Worm (Caenorhabditis elegans) whole organism, L4 larva: ENCODE measurements around the gene F54C9.14.
A peak's percentile ranks its signal among the peaks of the same experiment; 100 is the strongest.

ENCODE experiments used
- F26F4.8 ChIP-seq: fragments of 200-800 bp; sonication (Bioruptor generic); conservative IDR thresholded peaks from 2 replicates; pipeline ENCODE4 v1.3.6; 2022; ENCODE audit warnings: missing genetic modification characterization, missing compliant biosample characterization
- F44E2.7 ChIP-seq: fragments of 200-800 bp; sonication (Bioruptor generic); IDR thresholded peaks from 2 replicates; pipeline ENCODE4 v2.1.2; 2022; ENCODE audit warnings: missing genetic modification characterization, missing compliant biosample characterization
- T20F7.1 ChIP-seq: fragments of 200-800 bp; sonication (Bioruptor generic); optimal IDR thresholded peaks from 2 replicates; lab custom pipeline; 2018; ENCODE audit warnings: mild to moderate bottlenecking, missing genetic modification characterization, missing compliant biosample characterization
- Y105C5A.15 ChIP-seq: fragments of 200-800 bp; sonication (Bioruptor generic); IDR thresholded peaks from 2 replicates; pipeline ENCODE4 v1.3.6; 2022; ENCODE audit warnings: missing genetic modification characterization, missing compliant biosample characterization
- Y5F2A.4 ChIP-seq: fragments of 200-800 bp; sonication (Bioruptor generic); optimal IDR thresholded peaks from 2 replicates; lab custom pipeline; 2018; ENCODE audit warnings: mild to moderate bottlenecking, missing genetic modification characterization, missing compliant biosample characterization
- Y75B8A.6 ChIP-seq: fragments of 200-800 bp; sonication (Bioruptor generic); IDR thresholded peaks from 2 replicates; pipeline ENCODE4 v1.3.6; 2022; ENCODE audit warnings: missing genetic modification reagents, missing genetic modification characterization, missing compliant biosample characterization
- ZK337.2 ChIP-seq: fragments of 200-800 bp; sonication (Bioruptor generic); IDR thresholded peaks from 2 replicates; pipeline ENCODE4 v1.3.6; 2022; ENCODE audit warnings: missing genetic modification reagents, missing genetic modification characterization, missing compliant biosample characterization
- arid-1 ChIP-seq: fragments of 200-800 bp; sonication (Bioruptor generic); conservative IDR thresholded peaks from 2 replicates; pipeline ENCODE4 v1.3.6; 2022; ENCODE audit warnings: missing genetic modification reagents, missing genetic modification characterization, missing compliant biosample characterization
- ceh-28 ChIP-seq: fragments of 150-350 bp; optimal IDR thresholded peaks from 2 replicates; lab custom pipeline; 2014; ENCODE audit warnings: missing biosample characterization, missing genetic modification reagents, missing genetic modification characterization
- ceh-44 ChIP-seq: fragments of 200-800 bp; sonication (Bioruptor generic); IDR thresholded peaks from 2 replicates; pipeline ENCODE4 v1.3.6; 2022; ENCODE audit warnings: missing genetic modification reagents, missing genetic modification characterization, missing compliant biosample characterization
- cey-2 ChIP-seq: sonication (generic microtip); optimal IDR thresholded peaks from 3 replicates; lab custom pipeline; 2017; ENCODE audit warnings: missing genetic modification characterization, mild to moderate bottlenecking, missing compliant biosample characterization, antibody characterized with exemption, borderline replicate concordance; ENCODE audit not compliant: insufficient read depth
- daf-19 ChIP-seq: fragments of 200-800 bp; sonication (Bioruptor generic); conservative IDR thresholded peaks from 2 replicates; pipeline ENCODE4 v1.3.6; 2022; ENCODE audit warnings: missing genetic modification characterization, missing compliant biosample characterization
- dmd-9 ChIP-seq: fragments of 200-800 bp; sonication (Bioruptor generic); IDR thresholded peaks from 2 replicates; pipeline ENCODE4 v1.3.6; 2022; ENCODE audit warnings: missing genetic modification reagents, missing genetic modification characterization, missing compliant biosample characterization
- dpl-1 ChIP-seq: fragments of 150-350 bp; optimal IDR thresholded peaks from 2 replicates; lab custom pipeline; 2014; ENCODE audit warnings: missing biosample characterization, missing genetic modification reagents, missing genetic modification characterization
- dve-1 ChIP-seq: sonication (generic microtip); optimal IDR thresholded peaks from 2 replicates; lab custom pipeline; 2017; ENCODE audit warnings: antibody characterized with exemption, mild to moderate bottlenecking, missing genetic modification characterization, missing compliant biosample characterization; ENCODE audit not compliant: insufficient read depth
- fos-1 ChIP-seq: fragments of 150-350 bp; optimal IDR thresholded peaks from 2 replicates; lab custom pipeline; 2014; ENCODE audit warnings: missing biosample characterization, missing genetic modification characterization
- hlh-30 ChIP-seq: sonication (generic microtip); optimal IDR thresholded peaks from 2 replicates; lab custom pipeline; 2017; ENCODE audit warnings: antibody characterized with exemption, mild to moderate bottlenecking, missing genetic modification characterization, missing compliant biosample characterization; ENCODE audit not compliant: insufficient read depth
- jun-1 ChIP-seq: fragments of 150-350 bp; optimal IDR thresholded peaks from 2 replicates; lab custom pipeline; 2014; ENCODE audit warnings: missing biosample characterization, missing genetic modification reagents, missing genetic modification characterization
- lim-7 ChIP-seq: fragments of 200-800 bp; sonication (Bioruptor generic); IDR thresholded peaks from 2 replicates; pipeline ENCODE4 v1.3.6; 2022; ENCODE audit warnings: missing genetic modification characterization, missing compliant biosample characterization
- lin-15B ChIP-seq: fragments of 150-350 bp; sonication (generic microtip); optimal IDR thresholded peaks from 3 replicates; lab custom pipeline; 2014; ENCODE audit warnings: missing biosample characterization, missing genetic modification characterization
- lin-38 ChIP-seq: fragments of 200-800 bp; sonication (Bioruptor generic); IDR thresholded peaks from 2 replicates; pipeline ENCODE4 v1.3.6; 2022; ENCODE audit warnings: missing genetic modification reagents, missing genetic modification characterization, missing compliant biosample characterization
- lsy-2 ChIP-seq, 2 experiments: fragments of 150-350 bp in 1 of 2; sonication (generic microtip) in 1 of 2; optimal IDR thresholded peaks; 2 replicates each; lab custom pipeline; 2014 to 2017; ENCODE audit warnings: missing biosample characterization in 2 of 2, missing genetic modification characterization in 2 of 2
- mep-1 ChIP-seq: fragments of 150-350 bp; sonication (generic microtip); optimal IDR thresholded peaks from 3 replicates; lab custom pipeline; 2014; ENCODE audit warnings: missing biosample characterization, missing genetic modification characterization
- mes-2 ChIP-seq: sonication (generic microtip); optimal IDR thresholded peaks from 2 replicates; lab custom pipeline; 2016; ENCODE audit warnings: missing genotype, mild to moderate bottlenecking, missing genetic modification characterization, missing compliant biosample characterization; ENCODE audit not compliant: poor library complexity, severe bottlenecking
- mxl-3 ChIP-seq: fragments of 200-800 bp; sonication (Bioruptor generic); optimal IDR thresholded peaks from 2 replicates; lab custom pipeline; 2018; ENCODE audit warnings: mild to moderate bottlenecking, missing genetic modification characterization, missing compliant biosample characterization
- nhr-10 ChIP-seq: fragments of 150-350 bp; optimal IDR thresholded peaks from 2 replicates; lab custom pipeline; 2014; ENCODE audit warnings: missing biosample characterization, missing genetic modification characterization
- nhr-111 ChIP-seq: fragments of 200-800 bp; sonication (Bioruptor generic); optimal IDR thresholded peaks from 2 replicates; lab custom pipeline; 2018; ENCODE audit warnings: mild to moderate bottlenecking, missing genetic modification characterization, missing compliant biosample characterization
- nhr-237 ChIP-seq: sonication (generic microtip); optimal IDR thresholded peaks from 2 replicates; lab custom pipeline; 2017; ENCODE audit warnings: missing biosample characterization, missing genetic modification characterization
- nhr-28 ChIP-seq: fragments of 150-350 bp; optimal IDR thresholded peaks from 2 replicates; lab custom pipeline; 2014; ENCODE audit warnings: missing biosample characterization, missing genetic modification characterization
- nhr-6 ChIP-seq: fragments of 150-350 bp; optimal IDR thresholded peaks from 2 replicates; lab custom pipeline; 2014; ENCODE audit warnings: missing biosample characterization, missing genetic modification characterization
- nhr-77 ChIP-seq: fragments of 150-350 bp; optimal IDR thresholded peaks from 2 replicates; lab custom pipeline; 2014; ENCODE audit warnings: missing biosample characterization, missing genetic modification characterization
- pha-4 ChIP-seq, 2 experiments: fragments of 150-350 bp in 1 of 2; fragments of 200-800 bp in 1 of 2; sonication (Bioruptor generic) in 1 of 2; IDR thresholded peaks in 1 of 2; optimal IDR thresholded peaks in 1 of 2; 2 replicates each; pipeline versions ENCODE4 v1.3.6 to Lab custom; 2014 to 2022; ENCODE audit warnings: missing genetic modification characterization in 2 of 2, missing genetic modification reagents in 2 of 2, missing biosample characterization in 1 of 2, missing compliant biosample characterization in 1 of 2
- pqm-1 ChIP-seq: sonication (generic microtip); optimal IDR thresholded peaks from 2 replicates; lab custom pipeline; 2017; ENCODE audit warnings: missing biosample characterization, missing genetic modification characterization
- saeg-2 ChIP-seq: fragments of 200-800 bp; sonication (Bioruptor generic); IDR thresholded peaks from 2 replicates; pipeline ENCODE4 v1.3.6; 2022; ENCODE audit warnings: missing genetic modification reagents, missing genetic modification characterization, missing compliant biosample characterization
- sdz-12 ChIP-seq: fragments of 200-800 bp; sonication (Bioruptor generic); optimal IDR thresholded peaks from 2 replicates; lab custom pipeline; 2018; ENCODE audit warnings: mild to moderate bottlenecking, missing genetic modification characterization, missing compliant biosample characterization
- set-16 ChIP-seq: fragments of 200-800 bp; sonication (Bioruptor generic); IDR thresholded peaks from 2 replicates; pipeline ENCODE4 v1.3.6; 2022; ENCODE audit warnings: missing genetic modification reagents, missing genetic modification characterization, missing compliant biosample characterization
- snpc-1.2 ChIP-seq: fragments of 200-800 bp; sonication (Bioruptor generic); IDR thresholded peaks from 2 replicates; pipeline ENCODE4 v1.3.6; 2022; ENCODE audit warnings: missing genetic modification reagents, missing genetic modification characterization, missing compliant biosample characterization
- snpc-4 ChIP-seq: fragments of 150-350 bp; optimal IDR thresholded peaks from 2 replicates; lab custom pipeline; 2014; ENCODE audit warnings: missing biosample characterization, missing genetic modification characterization
- spr-1 ChIP-seq: sonication (generic microtip); optimal IDR thresholded peaks from 2 replicates; lab custom pipeline; 2016; ENCODE audit warnings: mild to moderate bottlenecking, missing genetic modification characterization, missing compliant biosample characterization
- unc-130 ChIP-seq: sonication (generic microtip); optimal IDR thresholded peaks from 2 replicates; lab custom pipeline; 2016; ENCODE audit warnings: missing genetic modification reagents, missing genetic modification characterization, missing compliant biosample characterization
- unc-62 ChIP-seq, 3 experiments: fragments of 150-350 bp in 1 of 3; sonication (generic microtip); optimal IDR thresholded peaks in 2 of 3; peaks in 1 of 3; 1 replicate in 1 of 3; 2 replicates in 2 of 3; lab custom pipeline; 2014 to 2017; ENCODE audit warnings: missing biosample characterization in 3 of 3, missing genetic modification characterization in 3 of 3, missing genetic modification reagents in 3 of 3, missing genotype in 1 of 3
- ztf-7 ChIP-seq: fragments of 150-350 bp; optimal IDR thresholded peaks from 2 replicates; lab custom pipeline; 2014; ENCODE audit warnings: missing biosample characterization, missing genetic modification characterization

The F54C9.14 gene

ce11 chrII:8573044-8573443, 10.9 kb downstream of the F54C9.14 start, which contains the start of gene F54C9.7:
Gene F54C9.7 (plus strand): TSS chrII:8573344.
- TF ChIP-seq saeg-2 (no peak), ztf-7 (tag; lab: Kevin White, UChicago) (no peak), lin-38 (peak; percentile 44)

DNA sequence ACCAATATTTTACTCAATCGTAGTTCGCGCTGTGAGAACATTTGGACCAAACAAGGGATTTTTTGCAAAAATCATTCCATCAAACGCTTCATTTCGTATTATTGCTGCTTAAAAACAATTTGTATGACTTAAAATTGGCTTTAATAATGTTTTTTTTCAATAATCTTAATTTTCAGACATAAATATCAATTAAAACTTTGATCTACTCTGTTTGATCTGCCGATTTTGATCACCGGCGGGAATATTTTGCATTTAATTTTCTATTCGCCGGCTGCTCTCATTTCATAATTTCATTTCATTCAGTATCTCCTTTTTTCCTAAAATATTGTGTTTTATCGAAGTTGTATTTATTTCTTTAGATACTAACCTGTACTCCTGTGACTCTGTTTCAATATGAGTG, 13.1 kb downstream of the F54C9.14 start, which contains the start of gene puf-5:
Gene puf-5, plus strand, starts transcription at position 358 of the 400 bp plus-strand sequence.
- TF ChIP-seq lin-38 (0 out of 2 replicates have a peak, but pooled peaks have one; percentile 4), unc-130 (GFP tag; lab: Kevin White, UChicago) (peak; percentile 24), ZK337.2 (GFP tag; lab: Robert Waterston, UW) (no peak)

DNA sequence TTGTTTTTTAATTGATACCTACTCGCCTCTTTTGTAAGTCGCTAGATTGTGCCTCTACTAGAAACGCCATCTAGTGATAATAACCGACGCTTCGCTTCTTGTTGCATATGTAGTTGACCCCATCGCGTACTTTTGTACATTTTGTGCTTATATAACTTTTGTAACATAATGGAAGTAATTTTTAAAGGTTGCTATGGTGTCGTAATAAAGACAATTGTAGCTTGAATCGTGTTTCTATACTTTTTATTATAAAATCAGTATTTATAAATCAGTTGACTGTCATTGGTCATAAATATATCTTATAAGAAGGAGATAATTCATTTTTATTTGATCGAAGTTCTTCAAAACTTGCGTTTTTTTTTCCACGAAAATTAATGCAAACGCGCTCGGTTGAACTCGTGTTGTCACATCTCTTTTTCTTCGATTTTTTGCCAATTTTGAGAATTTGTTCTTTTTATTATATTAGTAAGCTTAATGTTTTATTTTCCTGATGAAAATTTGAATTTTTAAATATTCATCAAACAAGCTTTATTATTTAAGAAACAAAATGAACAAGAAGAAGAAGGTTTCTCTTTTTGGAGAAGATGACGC, 15.5 kb downstream of the F54C9.14 start, which contains the start of gene F54C9.9:
Gene F54C9.9, plus strand, starts transcription at position 541 of the 591 bp plus-strand sequence.
- TF ChIP-seq mes-2 (peak; percentile 44), lsy-2 (tag; optimal IDR thresholded peaks at IDR 0.05; lab: Kevin White, UChicago) (peak in 1 of 2 experiments; percentile 61), dpl-1 (GFP tag; lab: Kevin White, UChicago) (peak; percentile 4), nhr-28 (tag; lab: Kevin White, UChicago) (peak; percentile 11), ceh-28 (no peak), snpc-1.2 (GFP tag; lab: Robert Waterston, UW) (peak; percentile 64; the same call in 1 of the 2 replicates), Y105C5A.15 (no peak), lin-38 (peak; percentile 82), pha-4 (GFP tag; IDR thresholded peaks at IDR 0.05; lab: Robert Waterston, UW) (peak; percentile 55; the same call in 1 of the 2 replicates), pha-4 (tag; optimal IDR thresholded peaks at IDR 0.05; lab: Kevin White, UChicago) (no peak), nhr-237 (no peak), mep-1 (peak; percentile 2), unc-130 (GFP tag; lab: Kevin White, UChicago) (peak; percentile 54), saeg-2 (no peak)

ce11 chrII:8581700-8582099, 19.6 kb downstream of the F54C9.14 start, which contains the start of gene arl-1:
Gene arl-1 (plus strand): TSS chrII:8582000.
- TF ChIP-seq lin-15B (tag; lab: Kevin White, UChicago) (no peak), lim-7 (GFP tag; lab: Robert Waterston, UW) (no peak), F44E2.7 (GFP tag; lab: Robert Waterston, UW) (no peak), fos-1 (tag; lab: Kevin White, UChicago) (no peak), dve-1 (tag; lab: Kevin White, UChicago) (no peak), dmd-9 (GFP tag; lab: Robert Waterston, UW) (no peak), F26F4.8 (GFP tag; lab: Robert Waterston, UW) (no peak), arid-1 (GFP tag; lab: Robert Waterston, UW) (no peak), nhr-10 (no peak), snpc-4 (tag; lab: Kevin White, UChicago) (no peak), daf-19 (GFP tag; lab: Robert Waterston, UW) (no peak), ceh-28 (no peak)

ce11 chrII:8583035-8583434, 20.9 kb downstream of the F54C9.14 start:
- TF ChIP-seq unc-62 (GFP tag; optimal IDR thresholded peaks at IDR 0.05 in 1 of 2; lab: Kevin White, UChicago) (no peak), unc-62 (tag; optimal IDR thresholded peaks at IDR 0.05; lab: Kevin White, UChicago) (no peak), cey-2 (tag; lab: Kevin White, UChicago) (no peak), nhr-77 (no peak), Y75B8A.6 (GFP tag; lab: Robert Waterston, UW) (no peak), ceh-44 (GFP tag; lab: Robert Waterston, UW) (no peak), nhr-6 (tag; lab: Kevin White, UChicago) (no peak), jun-1 (tag; lab: Kevin White, UChicago) (no peak), T20F7.1 (GFP tag; lab: Kevin White, UChicago) (no peak), lin-38 (0 out of 2 replicates have a peak, but pooled peaks have one; percentile 28), hlh-30 (tag; lab: Kevin White, UChicago) (peak; percentile 7), spr-1 (no peak), nhr-237 (no peak), Y5F2A.4 (GFP tag; lab: Kevin White, UChicago) (no peak), pqm-1 (tag; lab: Kevin White, UChicago) (no peak), set-16 (no peak), nhr-111 (GFP tag; lab: Kevin White, UChicago) (no peak), sdz-12 (no peak), mxl-3 (GFP tag; lab: Kevin White, UChicago) (no peak)
